Fruit fly (Drosophila melanogaster): ENCODE data around the gene CG31533.

The CG31533 gene

DNA sequence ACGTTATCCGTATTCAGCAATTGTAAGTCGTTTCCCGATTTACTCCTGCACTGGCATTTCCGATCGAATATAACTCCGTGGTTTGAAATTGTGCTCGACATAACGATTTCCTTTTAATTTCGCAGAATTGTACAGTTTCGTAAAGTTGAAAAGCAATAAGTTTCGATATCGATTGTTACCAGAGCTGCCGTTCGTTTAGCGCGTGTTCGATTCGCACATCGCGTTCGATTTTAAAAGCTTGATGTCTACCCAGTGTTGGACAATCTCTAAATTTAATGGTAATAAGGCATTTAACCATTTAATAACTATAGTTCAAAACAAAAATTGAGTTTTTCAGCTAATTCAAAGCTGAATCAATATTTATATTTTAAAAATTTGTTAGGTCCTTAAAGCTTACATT lies 45.2 kb downstream of the CG31533 start, which contains the start of gene CG14357:
TSS of gene CG14357 (minus strand) at position 101 of the 400 bp plus-strand sequence.
- TF ChIP-seq seq (GFP tag; IDR thresholded peaks at IDR 0.05) (no peak), CG10274 (GFP tag; optimal IDR thresholded peaks at IDR 0.05) (no peak), bab2 (GFP tag; optimal IDR thresholded peaks at IDR 0.05) (no peak), stwl (tag; optimal IDR thresholded peaks at IDR 0.05) (peak; percentile 17), sd (tag; optimal IDR thresholded peaks at IDR 0.05) (no peak)

DNA sequence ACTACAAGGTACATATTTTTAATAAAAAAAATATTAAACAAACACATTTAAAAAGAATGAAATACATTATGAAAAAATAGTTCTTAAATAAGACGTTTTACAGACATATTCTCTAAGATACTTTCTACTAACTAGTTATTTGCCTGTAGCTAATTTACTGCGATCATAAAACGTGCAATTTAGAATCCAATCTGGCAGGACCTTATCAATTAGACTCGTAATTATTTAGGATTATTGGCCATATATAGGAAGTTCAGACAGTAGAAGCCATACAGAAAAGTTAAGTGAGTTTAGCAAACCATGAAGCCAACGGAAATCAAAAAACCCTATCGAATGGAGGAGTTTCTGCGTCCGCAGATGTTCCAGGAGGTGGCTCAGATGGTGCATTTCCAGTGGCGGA lies 48.1 kb downstream of the CG31533 start, which contains the start of gene Or88a:
TSS of gene Or88a (plus strand) at position 301 of the 400 bp plus-strand sequence.
- TF ChIP-seq CG2889 (GFP tag; IDR thresholded peaks at IDR 0.05): no peak

DNA sequence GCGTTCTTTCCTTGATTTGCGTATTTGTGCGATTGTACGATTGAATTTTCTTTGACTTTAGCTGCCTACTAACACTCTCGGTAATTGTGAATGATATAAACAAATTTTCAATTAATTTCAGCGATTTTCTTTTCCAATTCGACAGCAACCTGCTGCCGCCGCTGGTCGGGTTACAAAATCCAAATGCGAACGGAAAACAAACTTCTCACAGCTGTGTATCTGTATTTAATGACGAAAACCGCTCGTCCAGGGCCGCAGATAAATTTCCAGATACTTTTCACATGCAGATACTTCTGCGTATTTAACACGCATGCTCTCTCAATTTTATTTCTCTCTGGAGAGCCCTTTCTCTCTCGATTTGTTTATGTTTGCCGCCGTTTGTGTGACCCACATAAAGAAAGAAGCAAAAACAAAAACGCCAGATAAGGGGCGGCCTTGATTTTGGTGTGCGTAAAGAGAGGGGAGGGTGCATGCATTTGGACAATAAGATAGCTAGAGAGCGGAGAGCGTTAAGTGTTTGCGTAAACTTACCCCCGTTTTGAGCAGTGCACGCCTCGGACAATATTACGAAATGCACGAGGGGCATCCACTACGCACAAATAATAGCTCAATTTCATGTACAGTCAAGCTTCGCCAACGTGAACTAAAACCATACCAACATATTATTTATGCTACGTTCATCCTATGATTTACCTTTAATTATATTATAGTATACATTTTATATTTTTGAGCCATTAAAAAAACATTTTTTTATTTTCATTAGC lies 48.9 kb downstream of the CG31533 start, which contains the start of gene CG12402:
TSS of gene CG12402 (minus strand) at position 164 of the 764 bp plus-strand sequence.
- TF ChIP-seq lilli (GFP tag; optimal IDR thresholded peaks at IDR 0.05) (peak; percentile 69), ac (GFP tag; optimal IDR thresholded peaks at IDR 0.05) (peak; percentile 8), Atf-2 (GFP tag; optimal IDR thresholded peaks at IDR 0.05) (peak; percentile 36), CG7987 (GFP tag; optimal IDR thresholded peaks at IDR 0.05) (peak; percentile 61), PHDP (tag; optimal IDR thresholded peaks at IDR 0.05) (peak; percentile 87), CG10462 (GFP tag; optimal IDR thresholded peaks at IDR 0.05) (peak; percentile 62), Sin3A (optimal IDR thresholded peaks at IDR 0.05) (no peak), CG18011 (GFP tag; optimal IDR thresholded peaks at IDR 0.05) (peak; percentile 54), zfh1 (GFP tag; IDR thresholded peaks at IDR 0.05) (peak; percentile 89), CG1602 (GFP tag; optimal IDR thresholded peaks at IDR 0.05) (peak; percentile 80), Mes4 (GFP tag; optimal IDR thresholded peaks at IDR 0.05) (peak; percentile 56), pho (GFP tag; optimal IDR thresholded peaks at IDR 0.05) (peak; percentile 36), CG8290 (GFP tag; optimal IDR thresholded peaks at IDR 0.05) (peak; percentile 82), CG8290 (tag; optimal IDR thresholded peaks at IDR 0.05) (peak; percentile 53 to 90), Gsc (GFP tag; IDR thresholded peaks at IDR 0.05) (no peak), ash1 (GFP tag; optimal IDR thresholded peaks at IDR 0.05) (peak; percentile 49), vvl (GFP tag; IDR thresholded peaks at IDR 0.05) (peak; percentile 95), Optix (GFP tag; IDR thresholded peaks at IDR 0.05) (peak; percentile 70), NfI (GFP tag; optimal IDR thresholded peaks at IDR 0.05) (peak; percentile 78), zfh2 (GFP tag; optimal IDR thresholded peaks at IDR 0.05) (no peak), chm (GFP tag; IDR thresholded peaks at IDR 0.05) (peak; percentile 90), Nf-YC (tag; optimal IDR thresholded peaks at IDR 0.05) (peak; percentile 77), D19A (tag; optimal IDR thresholded peaks at IDR 0.05) (peak; percentile 81), row (GFP tag; IDR thresholded peaks at IDR 0.05) (peak; percentile 94), CG10274 (GFP tag; optimal IDR thresholded peaks at IDR 0.05) (peak; percentile 48), YL-1 (GFP tag; optimal IDR thresholded peaks at IDR 0.05) (no peak), Fer3 (tag; optimal IDR thresholded peaks at IDR 0.05) (peak; percentile 83), so (GFP tag; IDR thresholded peaks at IDR 0.05) (peak; percentile 77), pfk (GFP tag; optimal IDR thresholded peaks at IDR 0.05) (no peak), gsb (GFP tag; IDR thresholded peaks at IDR 0.05) (peak; percentile 81), Eip74EF (GFP tag; optimal IDR thresholded peaks at IDR 0.05) (peak in 1 of 2 experiments; percentile 70), CG17568 (GFP tag; optimal IDR thresholded peaks at IDR 0.05) (peak; percentile 99), Sry-δ (GFP tag; optimal IDR thresholded peaks at IDR 0.05) (peak; percentile 3), sc (optimal IDR thresholded peaks at IDR 0.05) (no peak), sc (GFP tag; optimal IDR thresholded peaks at IDR 0.05) (peak; percentile 68), gcm2 (GFP tag; optimal IDR thresholded peaks at IDR 0.05) (peak; percentile 59), CG10147 (GFP tag; optimal IDR thresholded peaks at IDR 0.05) (peak; percentile 70), CG7556 (GFP tag; optimal IDR thresholded peaks at IDR 0.05) (peak; percentile 83), gsb-n (tag; optimal IDR thresholded peaks at IDR 0.05) (peak; percentile 73), ci (GFP tag; IDR thresholded peaks at IDR 0.05) (peak; percentile 96), sens-2 (GFP tag; IDR thresholded peaks at IDR 0.05) (peak; percentile 76; the same call in 1 of the 2 replicates), rib (GFP tag; IDR thresholded peaks at IDR 0.05) (peak; percentile 85; the same call in 1 of the 2 replicates)

Data from whole organism, embryonic.